Fruit fly (Drosophila melanogaster) whole organism, pupa: ENCODE results near the gene topi.

Source experiments
- CG10348 ChIP-seq: fragments of 200-800 bp; sonication (Bioruptor generic); IDR thresholded peaks from 2 replicates; pipeline ENCODE4 v1.3.6; 2022; ENCODE audit warnings: missing biosample characterization, missing genetic modification characterization
- CG14655 ChIP-seq: fragments of 200-800 bp; sonication (Bioruptor generic); optimal IDR thresholded peaks from 3 replicates; lab custom pipeline; 2017; ENCODE audit warnings: mild to moderate bottlenecking, missing biosample characterization, missing genetic modification reagents, missing genetic modification characterization
- CG34367 ChIP-seq: fragments of 200-800 bp; sonication (Bioruptor generic); optimal IDR thresholded peaks from 2 replicates; lab custom pipeline; 2018; ENCODE audit warnings: missing biosample characterization, mild to moderate bottlenecking, missing genetic modification characterization
- Pif1A ChIP-seq: fragments of 200-800 bp; sonication (Bioruptor generic); optimal IDR thresholded peaks from 3 replicates; lab custom pipeline; 2016; ENCODE audit warnings: missing biosample characterization, missing genetic modification characterization
- fd96Ca ChIP-seq: fragments of 200-800 bp; sonication (Bioruptor generic); IDR thresholded peaks from 3 replicates; pipeline ENCODE4 v1.3.6; 2022; ENCODE audit warnings: missing biosample characterization, missing genetic modification characterization

DNA sequence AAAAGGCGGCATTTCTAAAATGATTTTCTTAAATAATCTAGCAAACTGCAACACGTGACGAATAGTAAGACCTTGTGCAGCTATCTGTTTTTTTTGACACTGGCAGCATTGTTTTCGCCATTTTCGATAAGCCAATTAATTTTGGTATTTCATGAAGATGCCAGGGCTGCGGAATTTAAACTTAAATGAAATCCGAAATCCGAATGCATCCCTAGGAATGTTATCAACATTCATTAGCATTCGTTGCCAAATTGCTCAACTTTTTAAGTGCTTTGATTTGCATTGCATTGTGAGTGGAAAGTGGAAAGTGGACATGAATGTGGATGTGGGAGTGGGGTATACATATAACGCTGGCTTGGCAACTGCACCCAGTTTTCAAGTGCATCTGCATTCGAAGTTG, 46.2 kb downstream of the topi start, which contains the start of gene CG42857:
- TF ChIP-seq Pif1A: no peak
- TF ChIP-seq CG14655 (GFP tag; lab: Kevin White, UChicago): no peak
- no peak for TF ChIP-seq CG34367 (tag; lab: Kevin White, UChicago)
- no peak for TF ChIP-seq fd96Ca (GFP tag; lab: Robert Waterston, UW)
- no peak for TF ChIP-seq CG10348 (GFP tag; lab: Robert Waterston, UW)
